Fruit fly (Drosophila melanogaster) whole organism, embryonic: ENCODE results near the gene CG5808.

Experiments used
- CG10147 ChIP-seq: fragments of 200-800 bp; sonication (Bioruptor generic); optimal IDR thresholded peaks from 2 replicates; lab custom pipeline; 2019; ENCODE audit warnings: missing biosample characterization, mild to moderate bottlenecking, missing genetic modification characterization, moderate library complexity
- CG10209 ChIP-seq: fragments of 200-800 bp; sonication (Bioruptor generic); optimal IDR thresholded peaks from 3 replicates; lab custom pipeline; 2017; ENCODE audit warnings: missing biosample characterization, mild to moderate bottlenecking, missing genetic modification characterization, missing genetic modification reagents
- CG10267 ChIP-seq: fragments of 200-800 bp; sonication (Bioruptor generic); optimal IDR thresholded peaks from 2 replicates; lab custom pipeline; 2018; ENCODE audit warnings: missing biosample characterization, mild to moderate bottlenecking, missing genetic modification characterization, moderate library complexity
- CG10654 ChIP-seq: fragments of 200-800 bp; sonication (Bioruptor generic); optimal IDR thresholded peaks from 2 replicates; lab custom pipeline; 2016; ENCODE audit warnings: missing biosample characterization, missing genetic modification characterization
- CG12155 ChIP-seq: fragments of 200-800 bp; sonication (Bioruptor generic); optimal IDR thresholded peaks from 3 replicates; lab custom pipeline; 2016; ENCODE audit warnings: missing biosample characterization, missing genetic modification characterization
- CG12299 ChIP-seq: fragments of 200-800 bp; sonication (Bioruptor generic); optimal IDR thresholded peaks from 2 replicates; lab custom pipeline; 2018; ENCODE audit warnings: missing biosample characterization, mild to moderate bottlenecking, missing genetic modification characterization
- CG13287 ChIP-seq: fragments of 200-800 bp; sonication (Bioruptor generic); IDR thresholded peaks from 2 replicates; pipeline ENCODE4 v1.3.6; 2022; ENCODE audit warnings: missing biosample characterization, missing genetic modification characterization; ENCODE audit not compliant: partially characterized antibody
- CG14050 ChIP-seq: fragments of 200-800 bp; sonication (Bioruptor generic); IDR thresholded peaks from 3 replicates; pipeline ENCODE4 v1.3.6; 2022; ENCODE audit warnings: missing biosample characterization, missing genetic modification characterization
- CG14965 ChIP-seq: fragments of 200-800 bp; sonication (Bioruptor generic); optimal IDR thresholded peaks from 2 replicates; lab custom pipeline; 2016; ENCODE audit warnings: missing biosample characterization, missing genetic modification characterization, borderline replicate concordance
- CG15479 ChIP-seq: fragments of 200-800 bp; sonication (Bioruptor generic); optimal IDR thresholded peaks from 3 replicates; lab custom pipeline; 2019; ENCODE audit warnings: missing biosample characterization, mild to moderate bottlenecking, missing genetic modification characterization, moderate library complexity
- CG15514 ChIP-seq: fragments of 200-800 bp; sonication (Bioruptor generic); optimal IDR thresholded peaks from 3 replicates; lab custom pipeline; 2017; ENCODE audit warnings: missing biosample characterization, missing genetic modification characterization, mild to moderate bottlenecking, moderate library complexity, missing genetic modification reagents
- CG17328 ChIP-seq: fragments of 200-800 bp; sonication (Bioruptor generic); IDR thresholded peaks from 2 replicates; pipeline ENCODE4 v1.3.6; 2022; ENCODE audit warnings: missing biosample characterization, missing genetic modification characterization
- CG17385 ChIP-seq: fragments of 200-800 bp; sonication (Bioruptor generic); optimal IDR thresholded peaks from 3 replicates; lab custom pipeline; 2018; ENCODE audit warnings: missing biosample characterization, mild to moderate bottlenecking, missing genetic modification characterization
- CG32532 ChIP-seq: fragments of 200-800 bp; sonication (Bioruptor generic); IDR thresholded peaks from 2 replicates; pipeline ENCODE4 v1.3.6; 2022; ENCODE audit warnings: missing biosample characterization, missing genetic modification characterization
- CG34376 ChIP-seq: fragments of 200-800 bp; sonication (Bioruptor generic); optimal IDR thresholded peaks from 2 replicates; lab custom pipeline; 2018; ENCODE audit warnings: missing biosample characterization, mild to moderate bottlenecking, missing genetic modification characterization
- CG42726 ChIP-seq: fragments of 200-800 bp; sonication (Bioruptor generic); IDR thresholded peaks from 2 replicates; pipeline ENCODE4 v1.3.6; 2022; ENCODE audit warnings: missing biosample characterization, missing genetic modification characterization; ENCODE audit not compliant: partially characterized antibody
- CG4404 ChIP-seq: fragments of 200-800 bp; sonication (Bioruptor generic); IDR thresholded peaks from 2 replicates; pipeline ENCODE4 v1.3.6; 2022; ENCODE audit warnings: missing biosample characterization, missing genetic modification characterization
- CG4820 ChIP-seq: fragments of 200-800 bp; sonication (Bioruptor generic); optimal IDR thresholded peaks from 3 replicates; lab custom pipeline; 2016; ENCODE audit warnings: missing biosample characterization, missing genetic modification characterization
- CG5180 ChIP-seq: fragments of 200-800 bp; sonication (Bioruptor generic); optimal IDR thresholded peaks from 3 replicates; lab custom pipeline; 2017; ENCODE audit warnings: missing biosample characterization, missing genetic modification characterization, mild to moderate bottlenecking, moderate library complexity, missing genetic modification reagents
- CG6654 ChIP-seq: fragments of 200-800 bp; sonication (Bioruptor generic); optimal IDR thresholded peaks from 2 replicates; lab custom pipeline; 2017; ENCODE audit warnings: missing biosample characterization, mild to moderate bottlenecking, missing genetic modification characterization
- CG8290 ChIP-seq, 3 experiments: fragments of 200-800 bp; sonication (Bioruptor generic); optimal IDR thresholded peaks; 2 replicates each; lab custom pipeline; 2016 to 2019; ENCODE audit warnings: missing biosample characterization in 3 of 3, missing genetic modification characterization in 3 of 3, mild to moderate bottlenecking in 2 of 3, moderate library complexity in 1 of 3
- CG8388 ChIP-seq: fragments of 200-800 bp; sonication (Bioruptor generic); optimal IDR thresholded peaks from 2 replicates; lab custom pipeline; 2019; ENCODE audit warnings: missing biosample characterization, mild to moderate bottlenecking, missing genetic modification characterization, moderate library complexity
- CoRest ChIP-seq: fragments of 200-800 bp; sonication (Bioruptor generic); optimal IDR thresholded peaks from 3 replicates; lab custom pipeline; 2018; ENCODE audit warnings: missing biosample characterization, mild to moderate bottlenecking, missing genetic modification characterization, moderate library complexity
- Dek ChIP-seq: fragments of 200-800 bp; sonication (Bioruptor generic); optimal IDR thresholded peaks from 3 replicates; lab custom pipeline; 2019; ENCODE audit warnings: missing biosample characterization, mild to moderate bottlenecking, missing genetic modification characterization, moderate library complexity
- Doc3 ChIP-seq: fragments of 200-800 bp; sonication (Bioruptor generic); IDR thresholded peaks from 3 replicates; pipeline ENCODE4 v1.3.6; 2022; ENCODE audit warnings: missing biosample characterization, missing genetic modification characterization; ENCODE audit not compliant: partially characterized antibody
- Gug ChIP-seq: fragments of 200-800 bp; sonication (Bioruptor generic); IDR thresholded peaks from 4 replicates; pipeline ENCODE4 v1.3.6; 2022; ENCODE audit warnings: missing biosample characterization, missing genetic modification characterization
- Hr39 ChIP-seq: fragments of >200 bp; optimal IDR thresholded peaks from 2 replicates; lab custom pipeline; 2017
- MBD-R2 ChIP-seq: fragments of 200-800 bp; sonication (Bioruptor generic); IDR thresholded peaks from 2 replicates; pipeline ENCODE4 v1.3.6; 2022; ENCODE audit warnings: missing biosample characterization, missing genetic modification characterization
- Six4 ChIP-seq: fragments of 200-800 bp; sonication (Bioruptor generic); optimal IDR thresholded peaks from 2 replicates; lab custom pipeline; 2016; ENCODE audit warnings: missing biosample characterization, missing genetic modification characterization
- Sry-β ChIP-seq: fragments of 200-800 bp; sonication (Bioruptor generic); optimal IDR thresholded peaks from 2 replicates; lab custom pipeline; 2018; ENCODE audit warnings: missing biosample characterization, mild to moderate bottlenecking, missing genetic modification characterization, moderate library complexity
- Sry-δ ChIP-seq: fragments of 200-800 bp; sonication (Bioruptor generic); optimal IDR thresholded peaks from 2 replicates; lab custom pipeline; 2016; ENCODE audit warnings: missing biosample characterization, missing genetic modification characterization
- Vsx1 ChIP-seq: fragments of 200-800 bp; sonication (Bioruptor generic); optimal IDR thresholded peaks from 2 replicates; lab custom pipeline; 2017; ENCODE audit warnings: missing biosample characterization, mild to moderate bottlenecking, missing genetic modification characterization, missing genetic modification reagents
- Xrp1 ChIP-seq: fragments of 200-800 bp; sonication (Bioruptor generic); IDR thresholded peaks from 2 replicates; pipeline ENCODE4 v1.3.6; 2022; ENCODE audit warnings: missing biosample characterization, missing genetic modification characterization
- ab ChIP-seq: fragments of 200-800 bp; sonication (Bioruptor generic); optimal IDR thresholded peaks from 2 replicates; lab custom pipeline; 2016; ENCODE audit warnings: missing biosample characterization, missing genetic modification characterization
- bbx ChIP-seq: fragments of 200-800 bp; sonication (Bioruptor generic); IDR thresholded peaks from 2 replicates; pipeline ENCODE4 v1.3.6; 2022; ENCODE audit warnings: missing biosample characterization, missing genetic modification characterization; ENCODE audit not compliant: partially characterized antibody
- bsh ChIP-seq, 2 experiments: fragments of 200-800 bp; sonication (Bioruptor generic); optimal IDR thresholded peaks; 2 replicates each; lab custom pipeline; 2017 to 2018; ENCODE audit warnings: mild to moderate bottlenecking in 2 of 2, missing biosample characterization in 2 of 2, missing genetic modification characterization in 2 of 2, moderate library complexity in 1 of 2
- gsb ChIP-seq: fragments of 200-800 bp; sonication (Bioruptor generic); IDR thresholded peaks from 2 replicates; pipeline ENCODE4 v1.3.6; 2022; ENCODE audit warnings: missing biosample characterization, missing genetic modification characterization
- gsb-n ChIP-seq: fragments of 200-800 bp; sonication (Bioruptor generic); optimal IDR thresholded peaks from 3 replicates; lab custom pipeline; 2018; ENCODE audit warnings: missing biosample characterization, mild to moderate bottlenecking, missing genetic modification characterization
- ind ChIP-seq: fragments of 200-800 bp; sonication (Bioruptor generic); optimal IDR thresholded peaks from 3 replicates; lab custom pipeline; 2016; ENCODE audit warnings: missing biosample characterization, missing genetic modification characterization
- lilli ChIP-seq: fragments of 200-800 bp; sonication (Bioruptor generic); optimal IDR thresholded peaks from 3 replicates; lab custom pipeline; 2016; ENCODE audit warnings: missing biosample characterization, missing genetic modification characterization
- phol ChIP-seq: fragments of 200-800 bp; sonication (Bioruptor generic); optimal IDR thresholded peaks from 3 replicates; lab custom pipeline; 2018; ENCODE audit warnings: missing biosample characterization, mild to moderate bottlenecking, missing genetic modification characterization, moderate library complexity
- pum ChIP-seq: fragments of 200-800 bp; sonication (Bioruptor generic); optimal IDR thresholded peaks from 2 replicates; lab custom pipeline; 2016; ENCODE audit warnings: missing biosample characterization, missing genetic modification characterization
- rib ChIP-seq: fragments of 200-800 bp; sonication (Bioruptor generic); IDR thresholded peaks from 2 replicates; pipeline ENCODE4 v1.3.6; 2022; ENCODE audit warnings: missing biosample characterization, missing genetic modification characterization
- sna ChIP-seq: fragments of 200-800 bp; sonication (Bioruptor generic); IDR thresholded peaks from 2 replicates; pipeline ENCODE4 v1.3.6; 2022; ENCODE audit warnings: missing biosample characterization, missing genetic modification characterization; ENCODE audit not compliant: partially characterized antibody
- sug ChIP-seq: fragments of 200-800 bp; optimal IDR thresholded peaks from 2 replicates; lab custom pipeline; 2019; ENCODE audit warnings: missing biosample characterization, mild to moderate bottlenecking, missing genetic modification characterization, moderate library complexity
- wdn ChIP-seq: fragments of 200-800 bp; sonication (Bioruptor generic); IDR thresholded peaks from 2 replicates; pipeline ENCODE4 v1.3.6; 2022; ENCODE audit warnings: missing biosample characterization, missing genetic modification characterization

Gene CG5808

dm6 chr3R:24816993-24817854, at the start of gene CG5808, which contains the start of gene Saf-B (continued):
- TF ChIP-seq phol = peak; percentile 94
- TF ChIP-seq CG32532 (GFP tag; lab: Robert Waterston, UW) = peak; percentile 36
- TF ChIP-seq CG13287 (GFP tag; lab: Robert Waterston, UW) = peak; percentile 76
- TF ChIP-seq Sry-β = peak; percentile 10
- peak; percentile 77 for TF ChIP-seq bbx
- no peak for TF ChIP-seq pum (GFP tag; lab: Kevin White, UChicago)
- peak; percentile 44 for TF ChIP-seq CG12155
- no peak for TF ChIP-seq rib (GFP tag; lab: Robert Waterston, UW)
- TF ChIP-seq CG12299 = no peak
- TF ChIP-seq sna (GFP tag; lab: Robert Waterston, UW) = peak; percentile 56
- no peak for TF ChIP-seq CG14050 (GFP tag; lab: Robert Waterston, UW)
- TF ChIP-seq Hr39 (lab: Kevin White, UChicago) = no peak
- TF ChIP-seq Doc3 (GFP tag; lab: Robert Waterston, UW) = peak; percentile 79
- no peak for TF ChIP-seq Vsx1 (GFP tag; lab: Kevin White, UChicago)
- TF ChIP-seq, all 482 proteins: peak for 141

DNA sequence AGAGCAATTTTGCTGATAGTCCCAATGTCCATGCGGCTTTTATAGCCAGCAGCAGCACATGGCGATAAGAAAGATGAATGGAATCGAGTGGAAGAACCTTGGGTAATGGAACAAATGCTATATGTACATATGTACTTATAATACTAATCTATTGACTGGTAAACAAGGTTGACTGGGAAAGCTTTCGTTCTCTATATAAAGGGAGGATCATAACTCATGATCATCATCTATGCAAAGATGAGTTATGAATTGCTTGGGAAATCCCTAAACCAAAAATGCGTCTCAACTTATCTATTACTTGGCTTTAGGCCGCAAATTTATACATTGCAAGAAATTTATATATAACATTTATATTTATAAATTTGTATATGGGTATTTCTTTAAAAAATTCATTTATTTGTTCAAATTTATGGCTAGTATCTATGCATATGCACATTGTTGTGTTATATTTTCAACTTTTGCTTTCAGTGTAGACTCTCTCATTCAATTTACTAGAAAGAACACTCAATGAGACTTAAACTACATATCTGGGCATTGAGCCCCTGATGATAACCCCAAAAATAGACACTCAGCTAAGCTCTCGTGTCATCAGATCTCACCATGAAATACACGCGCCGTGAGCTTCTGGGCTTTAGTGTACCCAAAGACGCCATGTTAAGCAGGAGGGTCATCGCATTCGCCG, 48.1 kb upstream of the CG5808 start, which contains the start of the genes Srg1 and Elal:
Gene Srg1 (minus strand): TSS at position 14 of the 682 bp plus-strand sequence.
Gene Elal (plus strand): TSS at position 632 of the 682 bp plus-strand sequence.
- TF ChIP-seq CoRest = peak; percentile 41
- TF ChIP-seq CG10267 = peak; percentile 32
- peak; percentile 0 for TF ChIP-seq CG17385 (GFP tag; lab: Kevin White, UChicago)
- TF ChIP-seq CG4404 (GFP tag; lab: Robert Waterston, UW) = no peak
- TF ChIP-seq gsb-n (tag; lab: Kevin White, UChicago) = peak; percentile 5
- peak; percentile 21; the same call in 1 of the 2 replicates for TF ChIP-seq Xrp1
- TF ChIP-seq wdn (GFP tag; lab: Robert Waterston, UW) = 0 out of 2 replicates have a peak, but pooled peaks have one; percentile 14
- peak; percentile 12 for TF ChIP-seq ind (GFP tag; lab: Kevin White, UChicago)
- TF ChIP-seq CG6654 = no peak
- peak; percentile 51 for TF ChIP-seq sug (tag; lab: Kevin White, UChicago)
- TF ChIP-seq Six4 (GFP tag; lab: Kevin White, UChicago) = no peak
- TF ChIP-seq CG34376 (GFP tag; lab: Kevin White, UChicago) = peak; percentile 62
- no peak for TF ChIP-seq CG8388 (GFP tag; lab: Kevin White, UChicago)
- no peak for TF ChIP-seq ab (GFP tag; lab: Kevin White, UChicago)
- 0 out of 2 replicates have a peak, but pooled peaks have one; percentile 17 for TF ChIP-seq CG17328 (GFP tag; lab: Robert Waterston, UW)
- no peak for TF ChIP-seq lilli
- no peak for TF ChIP-seq Sry-δ (GFP tag; lab: Kevin White, UChicago)
- TF ChIP-seq CG10147 (GFP tag; lab: Kevin White, UChicago) = no peak
- TF ChIP-seq CG4820 = no peak
- no peak for TF ChIP-seq CG5180
- no peak; the same call in 1 of the 2 replicates for TF ChIP-seq MBD-R2 (GFP tag; lab: Robert Waterston, UW)
- TF ChIP-seq CG10654 (GFP tag; lab: Kevin White, UChicago) = no peak
- TF ChIP-seq CG42726 (GFP tag; lab: Robert Waterston, UW) = no peak
- TF ChIP-seq CG8290 (GFP tag; optimal IDR thresholded peaks at IDR 0.05; lab: Kevin White, UChicago) = no peak
- TF ChIP-seq CG8290 (tag; optimal IDR thresholded peaks at IDR 0.05; lab: Kevin White, UChicago) = no peak
- no peak for TF ChIP-seq Gug (GFP tag; lab: Robert Waterston, UW)
- TF ChIP-seq CG15479 = no peak
- TF ChIP-seq bsh (GFP tag; optimal IDR thresholded peaks at IDR 0.05; lab: Kevin White, UChicago) = peak in 1 of 2 experiments; percentile 22
- TF ChIP-seq gsb (GFP tag; lab: Robert Waterston, UW) = no peak
- peak; percentile 6 for TF ChIP-seq CG10209 (GFP tag; lab: Kevin White, UChicago)
- peak; percentile 39 for TF ChIP-seq Dek (tag; lab: Kevin White, UChicago)
- no peak for TF ChIP-seq CG15514 (GFP tag; lab: Kevin White, UChicago)
- TF ChIP-seq CG14965 (GFP tag; lab: Kevin White, UChicago) = no peak
